ENCODE assay signal across 1 fruit fly cellular context in genomic region chr3R:31308855-31309646, dm6.
A peak's percentile ranks its signal among the peaks of the same experiment; 100 is the strongest.
TF ChIP-seq lines count a peak whose summit lies in the region.

No protein-coding gene starts in this region.

TF ChIP-seq in whole organism, embryonic, 481 proteins besides CTCF, POLR2A, EP300 and RAD21 (continued from another document):
- TF ChIP-seq NC2β (GFP tag; optimal IDR thresholded peaks at IDR 0.05; lab: Kevin White, UChicago) (no peak), CG15601 (tag; optimal IDR thresholded peaks at IDR 0.05; lab: Kevin White, UChicago) (peak; percentile 74), CHES-1-like (GFP tag; optimal IDR thresholded peaks at IDR 0.05; lab: Kevin White, UChicago) (no peak), row (GFP tag; IDR thresholded peaks at IDR 0.05; lab: Robert Waterston, UW) (no peak), sd (tag; optimal IDR thresholded peaks at IDR 0.05; lab: Kevin White, UChicago) (no peak), grau (tag; optimal IDR thresholded peaks at IDR 0.05; lab: Kevin White, UChicago) (no peak)
